Worm (Caenorhabditis elegans) whole organism, L1 larva: Measurements from ENCODE around the gene sru-1.

ENCODE experiments used
- C34B4.2 ChIP-seq: sonication (generic microtip); optimal IDR thresholded peaks from 2 replicates; lab custom pipeline; 2017; ENCODE audit warnings: mild to moderate bottlenecking, missing genetic modification characterization, missing compliant biosample characterization
- aha-1 ChIP-seq: fragments of 150-350 bp; optimal IDR thresholded peaks from 2 replicates; lab custom pipeline; 2014; ENCODE audit warnings: missing biosample characterization, missing genetic modification characterization
- aly-2 ChIP-seq: fragments of 150-350 bp; optimal IDR thresholded peaks from 2 replicates; lab custom pipeline; 2014; ENCODE audit warnings: missing biosample characterization, missing genetic modification characterization
- ama-1 ChIP-seq: fragments of 150-350 bp; optimal IDR thresholded peaks from 2 replicates; lab custom pipeline; 2014
- blmp-1 ChIP-seq: fragments of 150-350 bp; optimal IDR thresholded peaks from 2 replicates; lab custom pipeline; 2014; ENCODE audit warnings: missing biosample characterization, missing genetic modification characterization
- ceh-63 ChIP-seq: fragments of 200-800 bp; sonication (Bioruptor generic); optimal IDR thresholded peaks from 2 replicates; lab custom pipeline; 2018; ENCODE audit warnings: mild to moderate bottlenecking, missing genetic modification characterization, missing compliant biosample characterization
- ceh-8 ChIP-seq: fragments of 200-800 bp; sonication (Bioruptor generic); optimal IDR thresholded peaks from 2 replicates; lab custom pipeline; 2018; ENCODE audit warnings: mild to moderate bottlenecking, missing genetic modification characterization, moderate library complexity, missing compliant biosample characterization
- ceh-88 ChIP-seq: fragments of 200-800 bp; sonication (Bioruptor generic); IDR thresholded peaks from 2 replicates; pipeline ENCODE4 v1.3.6; 2022; ENCODE audit warnings: missing genetic modification characterization, missing compliant biosample characterization
- ceh-90 ChIP-seq: sonication (generic microtip); optimal IDR thresholded peaks from 2 replicates; lab custom pipeline; 2016; ENCODE audit warnings: missing genetic modification characterization, missing compliant biosample characterization
- dsc-1 ChIP-seq: sonication (generic microtip); optimal IDR thresholded peaks from 2 replicates; lab custom pipeline; 2016; ENCODE audit warnings: mild to moderate bottlenecking, missing genetic modification characterization, missing compliant biosample characterization
- efl-1 ChIP-seq, 4 experiments: fragments of 150-350 bp; optimal IDR thresholded peaks in 3 of 4; peaks in 1 of 4; 1 replicate in 1 of 4; 2 replicates in 3 of 4; lab custom pipeline; 2014; ENCODE audit warnings: missing biosample characterization in 2 of 4, missing genetic modification characterization in 2 of 4, missing genetic modification reagents in 2 of 4
- efl-3 ChIP-seq: fragments of 200-800 bp; sonication (Bioruptor generic); optimal IDR thresholded peaks from 2 replicates; lab custom pipeline; 2018; ENCODE audit warnings: mild to moderate bottlenecking, missing genetic modification characterization, missing compliant biosample characterization
- elt-3 ChIP-seq, 6 experiments: fragments of 150-350 bp in 1 of 6; sonication (generic microtip); optimal IDR thresholded peaks; 2 replicates each; lab custom pipeline; 2017 to 2018; ENCODE audit warnings: missing biosample characterization in 6 of 6, missing genetic modification characterization in 6 of 6, inconsistent platforms in 1 of 6
- fkh-10 ChIP-seq: sonication (generic microtip); optimal IDR thresholded peaks from 2 replicates; lab custom pipeline; 2017; ENCODE audit warnings: missing biosample characterization, missing genetic modification reagents, missing genetic modification characterization
- fkh-4 ChIP-seq: sonication (generic microtip); optimal IDR thresholded peaks from 2 replicates; lab custom pipeline; 2016; ENCODE audit warnings: missing compliant biosample characterization, missing genetic modification characterization, borderline replicate concordance
- fkh-8 ChIP-seq: sonication (generic microtip); optimal IDR thresholded peaks from 2 replicates; lab custom pipeline; 2016; ENCODE audit warnings: mild to moderate bottlenecking, missing genetic modification characterization, missing compliant biosample characterization
- fos-1 ChIP-seq: fragments of 150-350 bp; optimal IDR thresholded peaks from 2 replicates; lab custom pipeline; 2014; ENCODE audit warnings: missing biosample characterization, missing genetic modification characterization
- grh-1 ChIP-seq: fragments of 200-800 bp; sonication (Bioruptor generic); IDR thresholded peaks from 2 replicates; pipeline ENCODE4 v1.3.6; 2022; ENCODE audit warnings: missing genetic modification reagents, missing genetic modification characterization, missing compliant biosample characterization
- hpl-2 ChIP-seq: fragments of 150-350 bp; optimal IDR thresholded peaks from 2 replicates; lab custom pipeline; 2014; ENCODE audit warnings: missing biosample characterization, missing genetic modification reagents, missing genetic modification characterization
- jun-1 ChIP-seq: fragments of 150-350 bp; optimal IDR thresholded peaks from 2 replicates; lab custom pipeline; 2014; ENCODE audit warnings: missing biosample characterization, missing genetic modification reagents, missing genetic modification characterization
- lin-13 ChIP-seq: fragments of 150-350 bp; optimal IDR thresholded peaks from 2 replicates; lab custom pipeline; 2014; ENCODE audit warnings: missing biosample characterization, missing genetic modification reagents, missing genetic modification characterization
- lin-15B ChIP-seq: fragments of 150-350 bp; sonication (generic microtip); optimal IDR thresholded peaks from 3 replicates; lab custom pipeline; 2014; ENCODE audit warnings: missing biosample characterization, missing genetic modification characterization
- lin-35 ChIP-seq, 2 experiments: fragments of 150-350 bp; optimal IDR thresholded peaks; 2 replicates each; lab custom pipeline; 2014; ENCODE audit warnings: missing biosample characterization in 2 of 2, missing genetic modification characterization in 2 of 2, missing genetic modification reagents in 2 of 2
- lir-3 ChIP-seq: sonication (generic microtip); optimal IDR thresholded peaks from 2 replicates; lab custom pipeline; 2016; ENCODE audit warnings: mild to moderate bottlenecking, missing genetic modification characterization, moderate library complexity, missing compliant biosample characterization; ENCODE audit not compliant: poor library complexity
- lsy-2 ChIP-seq, 2 experiments: fragments of 150-350 bp; optimal IDR thresholded peaks; 2 replicates each; lab custom pipeline; 2014; ENCODE audit warnings: missing biosample characterization in 2 of 2, missing genetic modification characterization in 2 of 2
- mab-9 ChIP-seq: fragments of 200-800 bp; sonication (Bioruptor generic); IDR thresholded peaks from 2 replicates; pipeline ENCODE4 v1.3.6; 2022; ENCODE audit warnings: missing genetic modification reagents, missing genetic modification characterization, missing compliant biosample characterization
- mef-2 ChIP-seq: fragments of 150-350 bp; optimal IDR thresholded peaks from 2 replicates; lab custom pipeline; 2014; ENCODE audit warnings: missing biosample characterization, missing genetic modification characterization
- mep-1 ChIP-seq: fragments of 150-350 bp; optimal IDR thresholded peaks from 2 replicates; lab custom pipeline; 2014; ENCODE audit warnings: missing biosample characterization, missing genetic modification characterization
- nhr-28 ChIP-seq: fragments of 150-350 bp; optimal IDR thresholded peaks from 2 replicates; lab custom pipeline; 2014; ENCODE audit warnings: missing biosample characterization, missing genetic modification characterization
- nhr-47 ChIP-seq: sonication (generic microtip); optimal IDR thresholded peaks from 2 replicates; lab custom pipeline; 2016; ENCODE audit warnings: mild to moderate bottlenecking, missing genetic modification characterization, moderate library complexity, missing compliant biosample characterization
- nhr-71 ChIP-seq: sonication (generic microtip); optimal IDR thresholded peaks from 2 replicates; lab custom pipeline; 2016; ENCODE audit warnings: mild to moderate bottlenecking, missing genetic modification characterization, moderate library complexity, missing compliant biosample characterization
- nhr-76 ChIP-seq: sonication (generic microtip); optimal IDR thresholded peaks from 2 replicates; lab custom pipeline; 2017; ENCODE audit warnings: missing biosample characterization, missing genetic modification characterization
- nhr-77 ChIP-seq: fragments of 150-350 bp; optimal IDR thresholded peaks from 2 replicates; lab custom pipeline; 2014; ENCODE audit warnings: missing biosample characterization, missing genetic modification characterization
- nhr-85 ChIP-seq: sonication (generic microtip); peaks from one replicate; lab custom pipeline; 2016; ENCODE audit warnings: missing genetic modification characterization, inconsistent platforms, missing compliant biosample characterization
- pax-3 ChIP-seq: fragments of 200-800 bp; sonication (Bioruptor generic); optimal IDR thresholded peaks from 2 replicates; lab custom pipeline; 2018; ENCODE audit warnings: mild to moderate bottlenecking, missing genetic modification characterization, moderate library complexity, missing compliant biosample characterization
- pqm-1 ChIP-seq: sonication (generic microtip); optimal IDR thresholded peaks from 3 replicates; lab custom pipeline; 2017; ENCODE audit warnings: missing biosample characterization, missing genetic modification characterization
- skn-1 ChIP-seq: fragments of 150-350 bp; optimal IDR thresholded peaks from 2 replicates; lab custom pipeline; 2014; ENCODE audit warnings: missing biosample characterization, missing genetic modification characterization
- snpc-4 ChIP-seq: fragments of 150-350 bp; optimal IDR thresholded peaks from 2 replicates; lab custom pipeline; 2014; ENCODE audit warnings: missing biosample characterization, missing genetic modification characterization
- sox-4 ChIP-seq: sonication (generic microtip); optimal IDR thresholded peaks from 2 replicates; lab custom pipeline; 2016; ENCODE audit warnings: missing genetic modification characterization, missing compliant biosample characterization
- tbx-2 ChIP-seq: sonication (generic microtip); optimal IDR thresholded peaks from 2 replicates; lab custom pipeline; 2016; ENCODE audit warnings: missing genetic modification characterization, missing compliant biosample characterization
- unc-130 ChIP-seq: fragments of 150-350 bp; optimal IDR thresholded peaks from 2 replicates; lab custom pipeline; 2017; ENCODE audit warnings: missing biosample characterization, missing genetic modification characterization, inconsistent platforms
- unc-30 ChIP-seq: sonication (generic microtip); optimal IDR thresholded peaks from 2 replicates; lab custom pipeline; 2017; ENCODE audit warnings: missing biosample characterization, missing genetic modification characterization
- unc-86 ChIP-seq: sonication (generic microtip); optimal IDR thresholded peaks from 2 replicates; lab custom pipeline; 2016; ENCODE audit warnings: missing genetic modification characterization, missing compliant biosample characterization
- unc-98 ChIP-seq: fragments of 200-800 bp; sonication (Bioruptor generic); IDR thresholded peaks from 2 replicates; pipeline ENCODE4 v1.3.6; 2022; ENCODE audit warnings: missing genetic modification characterization, missing compliant biosample characterization
- vab-15 ChIP-seq: sonication (generic microtip); optimal IDR thresholded peaks from 2 replicates; lab custom pipeline; 2017; ENCODE audit warnings: missing genotype, mild to moderate bottlenecking, missing genetic modification characterization, missing compliant biosample characterization
- xbp-1 ChIP-seq: sonication (generic microtip); optimal IDR thresholded peaks from 2 replicates; lab custom pipeline; 2016; ENCODE audit warnings: missing genetic modification characterization, missing compliant biosample characterization
- zip-4 ChIP-seq: fragments of 200-800 bp; sonication (Bioruptor generic); optimal IDR thresholded peaks from 2 replicates; lab custom pipeline; 2018; ENCODE audit warnings: mild to moderate bottlenecking, missing genetic modification characterization, moderate library complexity, missing compliant biosample characterization
- ztf-11 ChIP-seq, 2 experiments: sonication (generic microtip); optimal IDR thresholded peaks; 2 replicates each; lab custom pipeline; 2016 to 2017; ENCODE audit warnings: missing genetic modification characterization in 2 of 2, missing biosample characterization in 1 of 2, missing compliant biosample characterization in 1 of 2
- ztf-4 ChIP-seq: fragments of 150-350 bp; optimal IDR thresholded peaks from 2 replicates; lab custom pipeline; 2014; ENCODE audit warnings: missing biosample characterization, missing genetic modification characterization

The sru-1 gene

ce11 chrIV:9469293-9469692, 19.1 kb upstream of the sru-1 start (continued):
- TF ChIP-seq zip-4 (GFP tag; lab: Kevin White, UChicago), result no peak
- peak; percentile 98 for TF ChIP-seq dsc-1 (tag; lab: Kevin White, UChicago)
- TF ChIP-seq ceh-90 (tag; lab: Kevin White, UChicago), result no peak
- no peak for TF ChIP-seq unc-130 (tag; lab: Kevin White, UChicago)
- TF ChIP-seq jun-1, result no peak
- no peak for TF ChIP-seq hpl-2 (GFP tag; lab: Kevin White, UChicago)
- no peak for TF ChIP-seq nhr-71 (tag; lab: Kevin White, UChicago)
- no peak for TF ChIP-seq ceh-88 (GFP tag; lab: Robert Waterston, UW)
- peak; percentile 74 for TF ChIP-seq sox-4 (tag; lab: Kevin White, UChicago)
- TF ChIP-seq blmp-1 (tag; lab: Kevin White, UChicago), result no peak
- TF ChIP-seq nhr-76 (tag; lab: Kevin White, UChicago), result no peak
- TF ChIP-seq, all 84 proteins: peak for 6

DNA sequence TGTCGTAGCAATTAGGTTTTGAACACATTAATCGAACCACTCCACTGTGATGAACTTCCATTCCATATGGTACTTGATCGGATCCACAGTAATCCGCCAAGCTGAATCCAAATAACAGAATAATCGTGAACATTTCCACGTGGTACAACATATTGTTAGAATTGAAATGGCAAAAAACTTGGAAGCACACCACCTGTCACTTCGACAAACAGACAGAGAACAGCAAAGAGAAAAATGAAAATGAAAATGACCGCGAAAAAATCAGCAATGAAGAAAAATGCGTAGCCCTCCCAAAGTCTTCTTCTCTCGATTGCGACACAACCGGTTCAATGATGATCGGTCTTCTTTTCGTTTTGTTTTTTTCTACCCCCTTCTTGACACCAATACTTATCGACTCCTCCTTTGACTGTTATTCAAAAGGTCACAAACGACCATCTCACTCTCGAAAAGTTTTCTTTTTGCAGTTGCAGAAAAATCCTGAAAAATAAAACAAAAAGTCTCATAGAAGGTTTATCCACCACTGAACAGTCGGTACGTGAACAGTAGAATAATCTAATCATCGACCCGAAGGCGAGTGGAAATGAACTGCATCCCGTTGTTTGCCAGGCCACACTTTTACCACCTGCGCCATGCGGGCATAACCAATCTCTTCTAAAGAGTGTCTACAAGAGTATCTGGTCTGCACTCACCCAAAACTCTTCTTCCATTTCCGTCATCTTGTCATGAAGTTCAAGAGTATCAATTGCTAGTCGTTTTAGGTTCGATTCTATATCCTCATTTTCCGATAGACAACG, 11.1 kb upstream of the sru-1 start, which contains the start of gene wrt-3:
wrt-3 (minus strand) TSS at position 322 of the 794 bp plus-strand sequence.
- TF ChIP-seq unc-98 (no peak), snpc-4 (tag; lab: Kevin White, UChicago) (peak; percentile 57), skn-1 (tag; lab: Kevin White, UChicago) (no peak), lin-13 (GFP tag; lab: Kevin White, UChicago) (no peak), unc-130 (tag; lab: Kevin White, UChicago) (no peak), nhr-85 (peak; percentile 89), C34B4.2 (tag; lab: Kevin White, UChicago) (no peak), zip-4 (GFP tag; lab: Kevin White, UChicago) (peak; percentile 20), grh-1 (GFP tag; lab: Robert Waterston, UW) (peak; percentile 41), ceh-63 (GFP tag; lab: Kevin White, UChicago) (no peak), nhr-28 (tag; lab: Kevin White, UChicago) (no peak), efl-3 (GFP tag; lab: Kevin White, UChicago) (no peak), jun-1 (no peak), ama-1 (lab: Kevin White, UChicago) (no peak), lsy-2 (tag; optimal IDR thresholded peaks at IDR 0.05; lab: Kevin White, UChicago) (peak in 1 of 2 experiments; percentile 40), tbx-2 (tag; lab: Kevin White, UChicago) (no peak), xbp-1 (tag; lab: Kevin White, UChicago) (peak; percentile 44), ztf-4 (no peak), fkh-8 (tag; lab: Kevin White, UChicago) (peak; percentile 9), lin-35 (GFP tag; optimal IDR thresholded peaks at IDR 0.05; lab: Kevin White, UChicago) (no peak), efl-1 (optimal IDR thresholded peaks at IDR 0.05; lab: Kevin White, UChicago) (peak; percentile 22 to 43), efl-1 (GFP tag; optimal IDR thresholded peaks at IDR 0.05 in 1 of 2; lab: Kevin White, UChicago) (peak in 1 of 2 experiments; percentile 93), lin-15B (no peak), unc-86 (tag; lab: Kevin White, UChicago) (no peak), vab-15 (no peak), fos-1 (tag; lab: Kevin White, UChicago) (no peak), fkh-10 (GFP tag; lab: Kevin White, UChicago) (no peak), fkh-4 (no peak), ceh-90 (tag; lab: Kevin White, UChicago) (no peak), aha-1 (tag; lab: Kevin White, UChicago) (no peak), nhr-47 (tag; lab: Kevin White, UChicago) (peak; percentile 65), mab-9 (GFP tag; lab: Robert Waterston, UW) (no peak), lir-3 (tag; lab: Kevin White, UChicago) (peak; percentile 16), nhr-77 (tag; lab: Kevin White, UChicago) (no peak), mef-2 (tag; lab: Kevin White, UChicago) (no peak), elt-3 (tag; optimal IDR thresholded peaks at IDR 0.05; lab: Kevin White, UChicago) (peak in 3 of 6 experiments; percentile 3 to 43 (median 23)), unc-30 (tag; lab: Kevin White, UChicago) (no peak), aly-2 (peak; percentile 39), nhr-71 (tag; lab: Kevin White, UChicago) (peak; percentile 57), blmp-1 (tag; lab: Kevin White, UChicago) (peak; percentile 89), pax-3 (tag; lab: Kevin White, UChicago) (no peak), ztf-11 (tag; optimal IDR thresholded peaks at IDR 0.05; lab: Kevin White, UChicago) (no peak), ceh-8 (GFP tag; lab: Kevin White, UChicago) (no peak), pqm-1 (no peak), mep-1 (tag; lab: Kevin White, UChicago) (peak; percentile 67), dsc-1 (tag; lab: Kevin White, UChicago) (peak; percentile 27)
